Worm (Caenorhabditis elegans) whole organism, L1 larva: ENCODE measurements around the gene cyp-29A4.

ENCODE experiments used
- C04F5.9 ChIP-seq: sonication (generic microtip); optimal IDR thresholded peaks from 2 replicates; lab custom pipeline; 2016; ENCODE audit warnings: missing genetic modification characterization, missing compliant biosample characterization
- C34B4.2 ChIP-seq: sonication (generic microtip); optimal IDR thresholded peaks from 2 replicates; lab custom pipeline; 2017; ENCODE audit warnings: mild to moderate bottlenecking, missing genetic modification characterization, missing compliant biosample characterization
- aly-2 ChIP-seq: fragments of 150-350 bp; optimal IDR thresholded peaks from 2 replicates; lab custom pipeline; 2014; ENCODE audit warnings: missing biosample characterization, missing genetic modification characterization
- blmp-1 ChIP-seq: fragments of 150-350 bp; optimal IDR thresholded peaks from 2 replicates; lab custom pipeline; 2014; ENCODE audit warnings: missing biosample characterization, missing genetic modification characterization
- ceh-8 ChIP-seq: fragments of 200-800 bp; sonication (Bioruptor generic); optimal IDR thresholded peaks from 2 replicates; lab custom pipeline; 2018; ENCODE audit warnings: mild to moderate bottlenecking, missing genetic modification characterization, moderate library complexity, missing compliant biosample characterization
- ceh-82 ChIP-seq, 3 experiments: fragments of 150-350 bp in 1 of 3; sonication (generic microtip) in 2 of 3; optimal IDR thresholded peaks; 2 replicates each; lab custom pipeline; 2014 to 2017; ENCODE audit warnings: missing biosample characterization in 3 of 3, missing genetic modification characterization in 3 of 3
- dsc-1 ChIP-seq: sonication (generic microtip); optimal IDR thresholded peaks from 2 replicates; lab custom pipeline; 2016; ENCODE audit warnings: mild to moderate bottlenecking, missing genetic modification characterization, missing compliant biosample characterization
- efl-1 ChIP-seq, 4 experiments: fragments of 150-350 bp; optimal IDR thresholded peaks in 3 of 4; peaks in 1 of 4; 1 replicate in 1 of 4; 2 replicates in 3 of 4; lab custom pipeline; 2014; ENCODE audit warnings: missing biosample characterization in 2 of 4, missing genetic modification characterization in 2 of 4, missing genetic modification reagents in 2 of 4
- elt-2 ChIP-seq: sonication (generic microtip); optimal IDR thresholded peaks from 2 replicates; lab custom pipeline; 2016; ENCODE audit warnings: missing genetic modification characterization, mild to moderate bottlenecking, inconsistent platforms, missing compliant biosample characterization, missing genetic modification reagents
- fkh-8 ChIP-seq: sonication (generic microtip); optimal IDR thresholded peaks from 2 replicates; lab custom pipeline; 2016; ENCODE audit warnings: mild to moderate bottlenecking, missing genetic modification characterization, missing compliant biosample characterization
- hpl-2 ChIP-seq: fragments of 150-350 bp; optimal IDR thresholded peaks from 2 replicates; lab custom pipeline; 2014; ENCODE audit warnings: missing biosample characterization, missing genetic modification reagents, missing genetic modification characterization
- irx-1 ChIP-seq: sonication (generic microtip); optimal IDR thresholded peaks from 2 replicates; lab custom pipeline; 2016; ENCODE audit warnings: missing genetic modification characterization, missing compliant biosample characterization
- isw-1 ChIP-seq: fragments of 200-800 bp; sonication (Bioruptor generic); IDR thresholded peaks from 2 replicates; pipeline ENCODE4 v1.3.6; 2022; ENCODE audit warnings: missing genetic modification characterization, missing compliant biosample characterization
- jun-1 ChIP-seq: fragments of 150-350 bp; optimal IDR thresholded peaks from 2 replicates; lab custom pipeline; 2014; ENCODE audit warnings: missing biosample characterization, missing genetic modification reagents, missing genetic modification characterization
- lin-13 ChIP-seq: fragments of 150-350 bp; optimal IDR thresholded peaks from 2 replicates; lab custom pipeline; 2014; ENCODE audit warnings: missing biosample characterization, missing genetic modification reagents, missing genetic modification characterization
- lin-35 ChIP-seq, 2 experiments: fragments of 150-350 bp; optimal IDR thresholded peaks; 2 replicates each; lab custom pipeline; 2014; ENCODE audit warnings: missing biosample characterization in 2 of 2, missing genetic modification characterization in 2 of 2, missing genetic modification reagents in 2 of 2
- lin-39 ChIP-seq: fragments of 150-350 bp; optimal IDR thresholded peaks from 2 replicates; lab custom pipeline; 2014; ENCODE audit warnings: missing biosample characterization, missing genetic modification reagents, missing genetic modification characterization
- mef-2 ChIP-seq: fragments of 150-350 bp; optimal IDR thresholded peaks from 2 replicates; lab custom pipeline; 2014; ENCODE audit warnings: missing biosample characterization, missing genetic modification characterization
- nhr-11 ChIP-seq: fragments of 150-350 bp; optimal IDR thresholded peaks from 2 replicates; lab custom pipeline; 2014; ENCODE audit warnings: missing biosample characterization, missing genetic modification characterization
- nhr-12 ChIP-seq: sonication (generic microtip); optimal IDR thresholded peaks from 2 replicates; lab custom pipeline; 2017; ENCODE audit warnings: missing biosample characterization, missing genetic modification characterization
- nhr-19 ChIP-seq: fragments of 200-800 bp; sonication (Bioruptor generic); conservative IDR thresholded peaks from 2 replicates; pipeline ENCODE4 v1.3.6; 2022; ENCODE audit warnings: missing genetic modification characterization, missing compliant biosample characterization
- nhr-47 ChIP-seq: sonication (generic microtip); optimal IDR thresholded peaks from 2 replicates; lab custom pipeline; 2016; ENCODE audit warnings: mild to moderate bottlenecking, missing genetic modification characterization, moderate library complexity, missing compliant biosample characterization
- nhr-71 ChIP-seq: sonication (generic microtip); optimal IDR thresholded peaks from 2 replicates; lab custom pipeline; 2016; ENCODE audit warnings: mild to moderate bottlenecking, missing genetic modification characterization, moderate library complexity, missing compliant biosample characterization
- nhr-76 ChIP-seq: sonication (generic microtip); optimal IDR thresholded peaks from 2 replicates; lab custom pipeline; 2017; ENCODE audit warnings: missing biosample characterization, missing genetic modification characterization
- nhr-77 ChIP-seq: fragments of 150-350 bp; optimal IDR thresholded peaks from 2 replicates; lab custom pipeline; 2014; ENCODE audit warnings: missing biosample characterization, missing genetic modification characterization
- nhr-84 ChIP-seq: sonication (generic microtip); optimal IDR thresholded peaks from 2 replicates; lab custom pipeline; 2017; ENCODE audit warnings: missing biosample characterization, missing genetic modification characterization
- pag-3 ChIP-seq: sonication (generic microtip); optimal IDR thresholded peaks from 2 replicates; lab custom pipeline; 2017; ENCODE audit warnings: missing genetic modification characterization, mild to moderate bottlenecking, missing compliant biosample characterization, antibody characterized with exemption, borderline replicate concordance; ENCODE audit not compliant: insufficient read depth
- skn-1 ChIP-seq: fragments of 150-350 bp; optimal IDR thresholded peaks from 2 replicates; lab custom pipeline; 2014; ENCODE audit warnings: missing biosample characterization, missing genetic modification characterization
- sptf-1 ChIP-seq: fragments of 150-350 bp; optimal IDR thresholded peaks from 2 replicates; lab custom pipeline; 2014; ENCODE audit warnings: missing biosample characterization, missing genetic modification characterization
- sup-37 ChIP-seq: fragments of 200-800 bp; sonication (Bioruptor generic); optimal IDR thresholded peaks from 2 replicates; lab custom pipeline; 2018; ENCODE audit warnings: mild to moderate bottlenecking, missing genetic modification characterization, missing compliant biosample characterization
- tbx-2 ChIP-seq: sonication (generic microtip); optimal IDR thresholded peaks from 2 replicates; lab custom pipeline; 2016; ENCODE audit warnings: missing genetic modification characterization, missing compliant biosample characterization
- unc-130 ChIP-seq: fragments of 150-350 bp; optimal IDR thresholded peaks from 2 replicates; lab custom pipeline; 2017; ENCODE audit warnings: missing biosample characterization, missing genetic modification characterization, inconsistent platforms
- unc-30 ChIP-seq: sonication (generic microtip); optimal IDR thresholded peaks from 2 replicates; lab custom pipeline; 2017; ENCODE audit warnings: missing biosample characterization, missing genetic modification characterization
- unc-86 ChIP-seq: sonication (generic microtip); optimal IDR thresholded peaks from 2 replicates; lab custom pipeline; 2016; ENCODE audit warnings: missing genetic modification characterization, missing compliant biosample characterization
- unc-98 ChIP-seq: fragments of 200-800 bp; sonication (Bioruptor generic); IDR thresholded peaks from 2 replicates; pipeline ENCODE4 v1.3.6; 2022; ENCODE audit warnings: missing genetic modification characterization, missing compliant biosample characterization
- vab-15 ChIP-seq: sonication (generic microtip); optimal IDR thresholded peaks from 2 replicates; lab custom pipeline; 2017; ENCODE audit warnings: missing genotype, mild to moderate bottlenecking, missing genetic modification characterization, missing compliant biosample characterization
- zip-4 ChIP-seq: fragments of 200-800 bp; sonication (Bioruptor generic); optimal IDR thresholded peaks from 2 replicates; lab custom pipeline; 2018; ENCODE audit warnings: mild to moderate bottlenecking, missing genetic modification characterization, moderate library complexity, missing compliant biosample characterization

Gene cyp-29A4

DNA sequence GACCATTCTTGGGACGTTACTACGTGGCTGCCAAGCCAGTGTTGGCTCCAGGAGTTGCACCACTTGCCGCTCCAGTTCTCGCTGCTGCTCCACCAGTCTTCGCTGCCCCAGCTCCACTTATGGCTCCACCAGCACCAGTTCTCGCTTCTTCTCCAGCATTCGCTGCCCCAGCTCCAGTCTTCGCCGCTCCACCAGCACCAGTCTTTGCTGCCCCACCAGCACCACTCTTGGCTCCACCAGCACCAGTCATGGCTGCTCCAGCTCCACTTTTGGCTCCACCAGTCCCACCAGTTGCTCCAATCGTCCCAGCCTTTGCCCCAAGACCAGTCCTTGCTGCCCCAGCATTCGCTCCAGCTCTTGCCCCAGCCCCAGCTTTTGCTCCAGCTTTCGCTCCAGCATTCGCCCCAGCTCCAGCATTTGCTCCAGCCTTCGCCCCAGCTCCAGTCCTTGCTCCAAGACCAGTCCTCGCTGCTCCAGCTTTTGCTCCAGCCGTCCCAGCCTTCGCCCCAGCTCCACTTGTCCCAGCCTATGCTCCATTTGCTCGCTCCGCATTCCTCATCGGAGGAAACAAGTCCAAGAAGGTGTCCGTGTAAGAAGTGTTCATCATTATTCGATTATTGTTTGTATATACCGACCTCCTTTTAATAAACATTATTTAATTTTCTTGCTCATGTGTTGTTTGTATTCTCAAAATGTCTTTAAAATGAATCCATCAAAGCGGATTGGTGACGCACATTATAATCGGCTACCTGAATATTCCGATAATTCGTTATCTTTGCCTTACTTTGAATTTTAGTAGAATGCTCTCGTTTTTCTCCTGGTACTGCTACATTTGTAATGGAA is 28.7 kb upstream of the cyp-29A4 start, which contains the start of gene T06E4.7:
T06E4.7 (plus strand) TSS at position 793 of the 843 bp plus-strand sequence.
- TF ChIP-seq dsc-1 (tag; lab: Kevin White, UChicago): peak; percentile 29
- TF ChIP-seq pag-3 (tag; lab: Kevin White, UChicago): no peak
- no peak for TF ChIP-seq unc-86
- TF ChIP-seq irx-1 (tag; lab: Kevin White, UChicago): no peak

DNA sequence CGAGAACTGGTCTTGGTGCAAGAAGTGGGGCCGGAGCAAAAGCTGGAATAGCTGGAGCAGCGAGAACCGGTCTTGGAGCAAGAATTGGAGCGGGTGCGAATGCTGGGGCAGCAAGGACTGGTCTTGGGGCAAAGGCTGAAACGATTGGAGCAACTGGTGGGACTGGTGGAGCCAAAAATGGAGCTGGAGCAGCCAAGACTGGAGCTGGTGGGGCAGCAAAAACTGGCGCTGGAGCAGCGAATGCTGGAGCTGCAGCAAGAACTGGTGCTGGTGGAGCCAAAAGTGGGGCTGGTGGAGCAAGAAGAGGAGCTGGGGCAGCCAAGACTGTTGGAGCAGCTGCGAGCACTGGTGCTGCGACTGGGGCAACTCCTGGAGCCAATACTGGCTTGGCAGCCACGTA is 26.0 kb upstream of the cyp-29A4 start:
- TF ChIP-seq ceh-8 (GFP tag; lab: Kevin White, UChicago) (peak; percentile 15), nhr-77 (tag; lab: Kevin White, UChicago) (no peak)

DNA sequence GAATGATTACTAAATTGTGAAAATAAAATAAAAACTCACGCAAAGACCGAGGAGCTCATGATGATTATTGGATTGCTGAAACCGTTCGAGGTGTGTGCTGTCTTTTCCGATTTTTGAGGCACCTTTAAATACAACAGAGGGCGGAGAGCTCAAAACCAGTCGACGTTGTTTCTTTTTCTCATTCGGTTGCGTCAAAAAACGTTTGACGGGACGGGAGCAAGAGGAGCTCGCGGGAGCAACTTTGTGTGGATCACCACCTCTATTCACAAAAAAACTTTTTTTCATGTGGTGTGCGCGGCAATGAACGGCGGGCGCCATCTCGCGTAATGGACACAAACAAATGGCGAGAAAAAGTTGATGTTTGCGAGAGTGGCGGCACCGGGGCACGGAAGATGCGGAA is 25.4 kb upstream of the cyp-29A4 start, which contains the start of gene idpc-3:
idpc-3 (minus strand) TSS at position 101 of the 400 bp plus-strand sequence.
- no peak for TF ChIP-seq nhr-76
- no peak for TF ChIP-seq efl-1 (optimal IDR thresholded peaks at IDR 0.05; lab: Kevin White, UChicago)
- TF ChIP-seq efl-1 (GFP tag; optimal IDR thresholded peaks at IDR 0.05 in 1 of 2; lab: Kevin White, UChicago): peak in 1 of 2 experiments; percentile 21

DNA sequence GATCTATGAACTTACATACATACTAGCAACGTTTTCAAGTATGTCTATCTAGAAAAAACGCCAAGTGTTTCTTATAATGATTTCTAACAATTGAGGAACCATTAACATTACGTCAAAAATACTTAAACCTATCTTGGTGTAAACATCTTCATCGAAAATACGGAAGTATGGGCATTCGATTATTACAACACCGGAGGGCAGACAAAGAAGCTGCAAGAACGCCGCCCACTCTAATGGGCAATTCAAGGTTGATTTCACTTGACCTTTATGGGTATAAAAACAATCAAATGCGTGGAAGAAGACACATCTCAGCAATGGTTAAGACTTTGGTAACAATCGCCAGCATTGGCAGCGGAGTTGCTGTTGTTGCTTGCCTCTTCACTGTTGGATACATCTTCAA is 24.9 kb upstream of the cyp-29A4 start, which contains the start of gene col-146:
col-146 (plus strand) TSS at position 301 of the 400 bp plus-strand sequence.
- TF ChIP-seq nhr-12 (tag; lab: Kevin White, UChicago) (no peak), ceh-82 (tag; optimal IDR thresholded peaks at IDR 0.05; lab: Kevin White, UChicago) (no peak)
- TF ChIP-seq, all 84 proteins: peak for 0

DNA sequence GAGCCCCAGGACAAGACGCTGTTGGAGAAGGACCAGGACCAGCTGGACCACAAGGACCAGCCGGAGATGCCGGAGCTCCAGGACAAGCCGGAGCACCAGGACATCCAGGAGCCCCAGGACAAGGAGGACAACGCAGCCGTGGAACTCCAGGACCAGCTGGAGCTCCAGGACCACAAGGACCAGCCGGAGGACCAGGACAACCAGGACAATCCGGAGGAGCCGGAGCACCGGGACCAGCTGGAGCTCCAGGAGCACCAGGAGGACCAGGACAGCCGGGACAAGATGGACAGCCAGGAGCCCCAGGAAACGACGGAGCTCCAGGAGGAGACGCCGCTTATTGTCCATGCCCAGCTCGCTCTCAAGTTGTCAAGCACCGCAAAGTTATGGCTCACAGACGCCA is 24.0 kb upstream of the cyp-29A4 start:
- TF ChIP-seq mef-2 (no peak), elt-2 (tag; lab: Kevin White, UChicago) (no peak), blmp-1 (tag; lab: Kevin White, UChicago) (no peak), unc-86 (no peak), sup-37 (GFP tag; lab: Kevin White, UChicago) (no peak), jun-1 (tag; lab: Kevin White, UChicago) (no peak), skn-1 (no peak), tbx-2 (tag; lab: Kevin White, UChicago) (no peak), unc-98 (no peak), lin-35 (GFP tag; optimal IDR thresholded peaks at IDR 0.05; lab: Kevin White, UChicago) (no peak), nhr-47 (tag; lab: Kevin White, UChicago) (no peak), efl-1 (optimal IDR thresholded peaks at IDR 0.05; lab: Kevin White, UChicago) (no peak), efl-1 (GFP tag; optimal IDR thresholded peaks at IDR 0.05 in 1 of 2; lab: Kevin White, UChicago) (no peak), unc-130 (tag; lab: Kevin White, UChicago) (no peak), nhr-11 (no peak), aly-2 (no peak), C04F5.9 (no peak), unc-30 (tag; lab: Kevin White, UChicago) (no peak), nhr-12 (tag; lab: Kevin White, UChicago) (no peak)
- TF ChIP-seq, all 84 proteins: peak for 0

DNA sequence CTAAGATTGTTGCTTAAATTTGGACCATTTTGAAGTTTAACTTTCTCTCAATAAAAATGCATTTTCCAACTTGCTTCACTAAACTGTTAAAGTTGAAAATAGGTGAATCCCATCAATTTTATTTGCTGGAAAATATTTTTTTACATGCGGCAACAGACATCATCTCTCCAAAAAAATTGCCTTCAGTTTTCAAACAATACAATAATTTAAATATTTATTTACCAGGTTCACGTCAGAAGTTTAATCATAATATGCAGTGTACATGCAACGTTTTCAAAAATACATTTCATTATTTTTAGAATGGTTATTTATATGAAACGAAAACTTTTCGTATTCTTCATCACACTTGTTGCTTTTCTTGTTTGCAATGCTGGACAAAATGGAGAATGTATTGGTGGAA is 23.6 kb upstream of the cyp-29A4 start, which contains the start of gene T06E4.5:
T06E4.5 (plus strand) TSS at position 301 of the 400 bp plus-strand sequence.
- no peak for TF ChIP-seq lin-13 (GFP tag; lab: Kevin White, UChicago)
- TF ChIP-seq zip-4: no peak
- no peak for TF ChIP-seq unc-130 (tag; lab: Kevin White, UChicago)
- no peak for TF ChIP-seq hpl-2 (GFP tag; lab: Kevin White, UChicago)
- TF ChIP-seq elt-2 (tag; lab: Kevin White, UChicago): no peak
- TF ChIP-seq vab-15: no peak
- TF ChIP-seq nhr-12 (tag; lab: Kevin White, UChicago): no peak
- TF ChIP-seq nhr-19 (GFP tag; lab: Robert Waterston, UW): no peak
- no peak for TF ChIP-seq unc-86
- TF ChIP-seq lin-39 (tag; lab: Kevin White, UChicago): no peak
- no peak for TF ChIP-seq nhr-11
- no peak for TF ChIP-seq C34B4.2 (tag; lab: Kevin White, UChicago)
- TF ChIP-seq sptf-1 (tag; lab: Kevin White, UChicago): no peak
- no peak for TF ChIP-seq blmp-1 (tag; lab: Kevin White, UChicago)
- TF ChIP-seq unc-98: no peak
- TF ChIP-seq nhr-71 (tag; lab: Kevin White, UChicago): no peak
- TF ChIP-seq isw-1 (GFP tag; lab: Robert Waterston, UW): no peak
- TF ChIP-seq fkh-8 (tag; lab: Kevin White, UChicago): no peak
- no peak for TF ChIP-seq nhr-84
- TF ChIP-seq, all 84 proteins: peak for 0
